Fruit fly (Drosophila melanogaster): ENCODE data around the gene dmrt99B.

Gene dmrt99B

dm6 chr3R:29716782-29717317 is 24.5 kb downstream of the dmrt99B start, which contains the start of gene Obp99b (continued):
- TF ChIP-seq CG3065 (GFP tag; optimal IDR thresholded peaks at IDR 0.05), result peak; percentile 42
- peak; percentile 74 for TF ChIP-seq CG7839 (tag; optimal IDR thresholded peaks at IDR 0.05)
- 0 out of 3 replicates have a peak, but pooled peaks have one; percentile 54 for TF ChIP-seq CG11560 (tag; IDR thresholded peaks at IDR 0.05)
- TF ChIP-seq CG18764 (GFP tag; optimal IDR thresholded peaks at IDR 0.05), result peak; percentile 65
- peak; percentile 3 for TF ChIP-seq Dip3 (GFP tag; optimal IDR thresholded peaks at IDR 0.05)
- peak; percentile 52 for TF ChIP-seq CG4328 (GFP tag; optimal IDR thresholded peaks at IDR 0.05)
- peak; percentile 74; the same call in 1 of the 2 replicates for TF ChIP-seq sim (GFP tag; IDR thresholded peaks at IDR 0.05)
- peak; percentile 84 for TF ChIP-seq Antp (GFP tag; optimal IDR thresholded peaks at IDR 0.05)
- TF ChIP-seq Ets65A (GFP tag), result peak; percentile 92
- peak; percentile 88 for TF ChIP-seq CG7987 (GFP tag; optimal IDR thresholded peaks at IDR 0.05)
- peak; percentile 46 for TF ChIP-seq Myb (GFP tag; optimal IDR thresholded peaks at IDR 0.05)
- peak; percentile 71 for TF ChIP-seq CG2202 (tag; optimal IDR thresholded peaks at IDR 0.05)
- peak; percentile 68 for TF ChIP-seq tgo (GFP tag; IDR thresholded peaks at IDR 0.05)
- TF ChIP-seq Awh (GFP tag; IDR thresholded peaks at IDR 0.05), result peak; percentile 90
- TF ChIP-seq CG34376 (GFP tag; optimal IDR thresholded peaks at IDR 0.05), result peak; percentile 67
- TF ChIP-seq unpg (GFP tag; optimal IDR thresholded peaks at IDR 0.05), result peak; percentile 80
- TF ChIP-seq CG11504 (tag; optimal IDR thresholded peaks at IDR 0.05), result peak; percentile 58
- TF ChIP-seq Elba2 (GFP tag; optimal IDR thresholded peaks at IDR 0.05), result peak; percentile 62
- TF ChIP-seq Sin3A (optimal IDR thresholded peaks at IDR 0.05), result no peak
- TF ChIP-seq CG8924 (tag; optimal IDR thresholded peaks at IDR 0.05), result peak; percentile 11
- peak; percentile 61 for TF ChIP-seq CG11696 (GFP tag; IDR thresholded peaks at IDR 0.05)
- peak; percentile 55 for TF ChIP-seq grau (tag; optimal IDR thresholded peaks at IDR 0.05)
- peak; percentile 98 for TF ChIP-seq Med (GFP tag)
- TF ChIP-seq CG1647 (GFP tag; optimal IDR thresholded peaks at IDR 0.05), result peak; percentile 8
- no peak for TF ChIP-seq cwo (GFP tag; optimal IDR thresholded peaks at IDR 0.05)
- TF ChIP-seq gsb-n (tag; optimal IDR thresholded peaks at IDR 0.05), result peak; percentile 67
- TF ChIP-seq nmo (GFP tag; optimal IDR thresholded peaks at IDR 0.05), result peak; percentile 60
- TF ChIP-seq dimm (GFP tag; IDR thresholded peaks at IDR 0.05), result no peak
- TF ChIP-seq ems (GFP tag; optimal IDR thresholded peaks at IDR 0.05), result peak; percentile 64
- TF ChIP-seq CG10959 (GFP tag; IDR thresholded peaks at IDR 0.05), result peak; percentile 88
- TF ChIP-seq sisA (GFP tag; IDR thresholded peaks at IDR 0.05), result peak; percentile 61
- TF ChIP-seq trh (GFP tag; optimal IDR thresholded peaks at IDR 0.05), result peak; percentile 60
- peak; percentile 73 for TF ChIP-seq CG6654 (GFP tag; optimal IDR thresholded peaks at IDR 0.05)
- TF ChIP-seq seq (GFP tag; IDR thresholded peaks at IDR 0.05), result peak; percentile 64; the same call in 1 of the 2 replicates
- peak; percentile 20 for TF ChIP-seq CG3163 (GFP tag; optimal IDR thresholded peaks at IDR 0.05)
- TF ChIP-seq hkb (optimal IDR thresholded peaks at IDR 0.05), result no peak
- peak; percentile 78 for TF ChIP-seq hkb (GFP tag; IDR thresholded peaks at IDR 0.05)
- no peak for TF ChIP-seq CG6272 (GFP tag; IDR thresholded peaks at IDR 0.05)
- peak; percentile 62 for TF ChIP-seq CG18262 (tag; optimal IDR thresholded peaks at IDR 0.05)
- TF ChIP-seq peb (GFP tag; IDR thresholded peaks at IDR 0.05), result peak; percentile 30; the same call in 1 of the 2 replicates
- peak; percentile 70 for TF ChIP-seq CG2712 (tag; optimal IDR thresholded peaks at IDR 0.05)
- peak; percentile 23 for TF ChIP-seq crc (GFP tag; optimal IDR thresholded peaks at IDR 0.05)
- no peak for TF ChIP-seq hth (optimal IDR thresholded peaks at IDR 0.05)
- no peak for TF ChIP-seq Fer1 (GFP tag; optimal IDR thresholded peaks at IDR 0.05)
- 0 out of 2 replicates have a peak, but pooled peaks have one; percentile 25 for TF ChIP-seq danr (GFP tag; IDR thresholded peaks at IDR 0.05)
- peak; percentile 98 for TF ChIP-seq CG14965 (GFP tag; optimal IDR thresholded peaks at IDR 0.05; ENCODE audit: borderline replicate concordance)
- TF ChIP-seq CG17912 (GFP tag; optimal IDR thresholded peaks at IDR 0.05), result peak; percentile 90
- TF ChIP-seq CG11247 (GFP tag; IDR thresholded peaks at IDR 0.05), result peak; percentile 87
- TF ChIP-seq CG17361 (GFP tag; IDR thresholded peaks at IDR 0.05), result peak; percentile 39; the same call in 2 of the 3 replicates
- 0 out of 2 replicates have a peak, but pooled peaks have one; percentile 18 for TF ChIP-seq CkIIα-i1 (GFP tag; IDR thresholded peaks at IDR 0.05)
- TF ChIP-seq schlank (tag; optimal IDR thresholded peaks at IDR 0.05), result peak; percentile 55
- peak; percentile 79 for TF ChIP-seq CG4730 (GFP tag; IDR thresholded peaks at IDR 0.05)

All from whole organism, embryonic.